Worm (Caenorhabditis elegans): ENCODE results near the gene F47B8.4.

ce11 chrV:14336655-14337054 lies 12.2 kb upstream of the F47B8.4 start, which contains the start of gene srm-6:
- TF ChIP-seq nhr-77 (tag; optimal IDR thresholded peaks at IDR 0.05) (no peak), mdl-1 (tag; optimal IDR thresholded peaks at IDR 0.05) (no peak), nhr-12 (tag; optimal IDR thresholded peaks at IDR 0.05) (no peak), crh-2 (tag; optimal IDR thresholded peaks at IDR 0.05) (no peak), F13H6.1 (tag; optimal IDR thresholded peaks at IDR 0.05) (no peak), lin-11 (tag; optimal IDR thresholded peaks at IDR 0.05) (no peak)
